Fruit fly (Drosophila melanogaster): ENCODE measurements around the gene CG42504.

Gene CG42504

dm6 chr3R:11992934-11993670 is 38.5 kb downstream of the CG42504 start, which contains the start of gene mfas (continued):
- TF ChIP-seq dmrt99B (tag; optimal IDR thresholded peaks at IDR 0.05) = peak; percentile 20
- peak; percentile 42 for TF ChIP-seq Asciz (GFP tag; optimal IDR thresholded peaks at IDR 0.05)
- peak; percentile 35 for TF ChIP-seq CG1603 (tag; optimal IDR thresholded peaks at IDR 0.05)
- peak; percentile 10; the same call in 1 of the 3 replicates for TF ChIP-seq CG2199 (GFP tag; IDR thresholded peaks at IDR 0.05)
- TF ChIP-seq rib (GFP tag; IDR thresholded peaks at IDR 0.05) = no peak
- no peak for TF ChIP-seq CG10366 (GFP tag; IDR thresholded peaks at IDR 0.05)
- TF ChIP-seq CG7987 (GFP tag; optimal IDR thresholded peaks at IDR 0.05) = peak; percentile 27
- no peak for TF ChIP-seq sr (GFP tag; IDR thresholded peaks at IDR 0.05)
- no peak for TF ChIP-seq CG6683 (GFP tag; optimal IDR thresholded peaks at IDR 0.05)
- TF ChIP-seq Hmr (GFP tag; optimal IDR thresholded peaks at IDR 0.05) = peak; percentile 21
- TF ChIP-seq CG16815 (GFP tag; optimal IDR thresholded peaks at IDR 0.05) = no peak
- no peak for TF ChIP-seq CG10147 (GFP tag; optimal IDR thresholded peaks at IDR 0.05)
- peak; percentile 80 for TF ChIP-seq gcm (GFP tag; optimal IDR thresholded peaks at IDR 0.05)
- TF ChIP-seq Oli (tag; optimal IDR thresholded peaks at IDR 0.05) = no peak
- peak; percentile 4 for TF ChIP-seq CG17829 (tag; optimal IDR thresholded peaks at IDR 0.05)
- peak; percentile 31 for TF ChIP-seq gro (GFP tag; optimal IDR thresholded peaks at IDR 0.05)
- TF ChIP-seq CG17568 (GFP tag; optimal IDR thresholded peaks at IDR 0.05) = peak; percentile 38
- peak in 1 of 2 experiments; percentile 18 for TF ChIP-seq crp (GFP tag; optimal IDR thresholded peaks at IDR 0.05)
- TF ChIP-seq CG10959 (GFP tag; IDR thresholded peaks at IDR 0.05) = no peak
- TF ChIP-seq Adf1 (GFP tag; IDR thresholded peaks at IDR 0.05) = peak; percentile 89
- no peak for TF ChIP-seq fru (optimal IDR thresholded peaks at IDR 0.05)
- TF ChIP-seq CG6813 (GFP tag; optimal IDR thresholded peaks at IDR 0.05) = peak; percentile 54
- TF ChIP-seq zf30C (GFP tag; optimal IDR thresholded peaks at IDR 0.05) = peak; percentile 14
- TF ChIP-seq CG14441 (GFP tag; IDR thresholded peaks at IDR 0.05) = no peak
- 0 out of 2 replicates have a peak, but pooled peaks have one; percentile 6 for TF ChIP-seq ara (GFP tag; IDR thresholded peaks at IDR 0.05)
- peak; percentile 43 for TF ChIP-seq CG15601 (tag; optimal IDR thresholded peaks at IDR 0.05)
- TF ChIP-seq hkb (optimal IDR thresholded peaks at IDR 0.05) = no peak
- peak; percentile 47 for TF ChIP-seq hkb (GFP tag; IDR thresholded peaks at IDR 0.05)
- TF ChIP-seq CG8290 (GFP tag; optimal IDR thresholded peaks at IDR 0.05) = no peak
- TF ChIP-seq CG8290 (tag; optimal IDR thresholded peaks at IDR 0.05) = peak in 1 of 2 experiments; percentile 42
- peak; percentile 17 for TF ChIP-seq HHEX (GFP tag; optimal IDR thresholded peaks at IDR 0.05)
- TF ChIP-seq mirr (GFP tag; optimal IDR thresholded peaks at IDR 0.05) = peak; percentile 29
- no peak for TF ChIP-seq CG11696 (GFP tag; IDR thresholded peaks at IDR 0.05)
- TF ChIP-seq chinmo (GFP tag; IDR thresholded peaks at IDR 0.05; ENCODE audit: partially characterized antibody) = peak; percentile 81; the same call in 2 of the 4 replicates
- TF ChIP-seq chif (GFP tag; optimal IDR thresholded peaks at IDR 0.05) = no peak
- peak; percentile 25; the same call in 1 of the 2 replicates for TF ChIP-seq CG13287 (GFP tag; IDR thresholded peaks at IDR 0.05; ENCODE audit: partially characterized antibody)
- TF ChIP-seq caup (GFP tag; optimal IDR thresholded peaks at IDR 0.05; ENCODE audit: severe bottlenecking) = peak; percentile 23
- TF ChIP-seq CG1233 (GFP tag; optimal IDR thresholded peaks at IDR 0.05) = no peak
- no peak for TF ChIP-seq Dad (GFP tag; optimal IDR thresholded peaks at IDR 0.05)
- no peak for TF ChIP-seq row (GFP tag; IDR thresholded peaks at IDR 0.05)
- TF ChIP-seq nerfin-2 (GFP tag; IDR thresholded peaks at IDR 0.05; ENCODE audit: partially characterized antibody) = no peak
- no peak for TF ChIP-seq bigmax (GFP tag; optimal IDR thresholded peaks at IDR 0.05)
- no peak for TF ChIP-seq lmd (GFP tag; IDR thresholded peaks at IDR 0.05)
- no peak for TF ChIP-seq en (GFP tag; optimal IDR thresholded peaks at IDR 0.05)
- TF ChIP-seq CHES-1-like (GFP tag; optimal IDR thresholded peaks at IDR 0.05) = peak; percentile 6
- peak; percentile 44 for TF ChIP-seq fd64A (GFP tag; optimal IDR thresholded peaks at IDR 0.05)
- no peak for TF ChIP-seq zen (tag; optimal IDR thresholded peaks at IDR 0.05)
- peak; percentile 41 for TF ChIP-seq CG33557 (GFP tag; optimal IDR thresholded peaks at IDR 0.05)
- TF ChIP-seq CG8924 (tag; optimal IDR thresholded peaks at IDR 0.05) = no peak
